Fruit fly (Drosophila melanogaster): ENCODE results near the gene CG13893.

CG13893 gene

dm6 chr3L:636434-636833, 32.6 kb upstream of the CG13893 start (continued):
- TF ChIP-seq esn (GFP tag; optimal IDR thresholded peaks at IDR 0.05): peak; percentile 66
- peak; percentile 99 for TF ChIP-seq CG32006 (GFP tag; optimal IDR thresholded peaks at IDR 0.05)
- peak; percentile 75 for TF ChIP-seq Ets96B (tag; optimal IDR thresholded peaks at IDR 0.05)
- peak; percentile 86 for TF ChIP-seq acj6 (GFP tag; optimal IDR thresholded peaks at IDR 0.05)
- TF ChIP-seq Hr4 (GFP tag; optimal IDR thresholded peaks at IDR 0.05): peak; percentile 99
- TF ChIP-seq Eip75B (GFP tag; optimal IDR thresholded peaks at IDR 0.05): peak; percentile 83
- peak; percentile 97 for TF ChIP-seq Gug (GFP tag; IDR thresholded peaks at IDR 0.05)
- peak; percentile 71 for TF ChIP-seq CG1621 (tag; optimal IDR thresholded peaks at IDR 0.05)
- TF ChIP-seq topi (GFP tag; optimal IDR thresholded peaks at IDR 0.05): peak; percentile 63
- TF ChIP-seq OdsH (GFP tag; optimal IDR thresholded peaks at IDR 0.05): peak; percentile 94
- TF ChIP-seq CG34406 (GFP tag; optimal IDR thresholded peaks at IDR 0.05): peak; percentile 65
- TF ChIP-seq CG6854 (GFP tag; optimal IDR thresholded peaks at IDR 0.05): no peak
- TF ChIP-seq net (GFP tag; optimal IDR thresholded peaks at IDR 0.05): peak; percentile 93
- TF ChIP-seq Sox102F (GFP tag; optimal IDR thresholded peaks at IDR 0.05): peak; percentile 73
- TF ChIP-seq eg (GFP tag; IDR thresholded peaks at IDR 0.05): peak; percentile 99
- TF ChIP-seq Eip93F (GFP tag; optimal IDR thresholded peaks at IDR 0.05): no peak
- peak; percentile 66 for TF ChIP-seq Sox15 (GFP tag; optimal IDR thresholded peaks at IDR 0.05)
- TF ChIP-seq CG10669 (GFP tag; optimal IDR thresholded peaks at IDR 0.05): peak; percentile 73
- TF ChIP-seq CG3919 (GFP tag; optimal IDR thresholded peaks at IDR 0.05): peak; percentile 90

- TF ChIP-seq CG1621 (tag; optimal IDR thresholded peaks at IDR 0.05) (no peak), Smox (GFP tag; optimal IDR thresholded peaks at IDR 0.05) (no peak), dsx (GFP tag; optimal IDR thresholded peaks at IDR 0.05; ENCODE audit: poor library complexity, severe bottlenecking) (no peak), CG10669 (GFP tag; optimal IDR thresholded peaks at IDR 0.05) (no peak), CG34406 (GFP tag; optimal IDR thresholded peaks at IDR 0.05) (no peak), CG3919 (GFP tag; optimal IDR thresholded peaks at IDR 0.05) (no peak), eg (GFP tag; IDR thresholded peaks at IDR 0.05) (no peak), fd85E (GFP tag; optimal IDR thresholded peaks at IDR 0.05) (no peak), Lpt (GFP tag; optimal IDR thresholded peaks at IDR 0.05) (no peak), CG10631 (GFP tag; optimal IDR thresholded peaks at IDR 0.05) (no peak), spab (GFP tag; optimal IDR thresholded peaks at IDR 0.05) (no peak)
Measured at dm6 chr3L:635529-635928, 31.7 kb upstream of the CG13893 start.

dm6 chr3L:635016-635363, 31.2 kb upstream of the CG13893 start:
- TF ChIP-seq achi (GFP tag; optimal IDR thresholded peaks at IDR 0.05): no peak
- no peak for TF ChIP-seq CG6276 (GFP tag; optimal IDR thresholded peaks at IDR 0.05)
- no peak for TF ChIP-seq salr (GFP tag; optimal IDR thresholded peaks at IDR 0.05)
- no peak for TF ChIP-seq Blimp-1 (GFP tag; optimal IDR thresholded peaks at IDR 0.05)
- TF ChIP-seq net (GFP tag; optimal IDR thresholded peaks at IDR 0.05): no peak
- no peak for TF ChIP-seq CG15336 (GFP tag; IDR thresholded peaks at IDR 0.05)
- no peak for TF ChIP-seq CG6163 (GFP tag; IDR thresholded peaks at IDR 0.05)
- no peak for TF ChIP-seq CG4318 (GFP tag; optimal IDR thresholded peaks at IDR 0.05)
- TF ChIP-seq fkh (GFP tag; optimal IDR thresholded peaks at IDR 0.05): no peak
- TF ChIP-seq CG8119 (GFP tag; IDR thresholded peaks at IDR 0.05): no peak
- TF ChIP-seq Hr4 (GFP tag; optimal IDR thresholded peaks at IDR 0.05): no peak
- TF ChIP-seq Met (GFP tag; optimal IDR thresholded peaks at IDR 0.05): no peak
- TF ChIP-seq Sox15 (GFP tag; optimal IDR thresholded peaks at IDR 0.05): no peak
- no peak for TF ChIP-seq CG11762 (GFP tag; optimal IDR thresholded peaks at IDR 0.05; ENCODE audit: insufficient read depth)
- TF ChIP-seq topi (GFP tag; optimal IDR thresholded peaks at IDR 0.05): no peak
- no peak for TF ChIP-seq Smox (GFP tag; optimal IDR thresholded peaks at IDR 0.05)
- TF ChIP-seq CG8319 (GFP tag; optimal IDR thresholded peaks at IDR 0.05): no peak

Data from whole organism, prepupa.